Worm (Caenorhabditis elegans) whole organism, midembryonic: ENCODE results near the gene F11G11.15.
"Not testable (repeated sequence)": the region's sequence is repeated elsewhere in the genome, so short reads cannot be mapped to it uniquely, and the experiment has no call there.

Source experiments
- T22C8.4 ChIP-seq: fragments of 200-800 bp; sonication (Bioruptor generic); IDR thresholded peaks from 2 replicates; pipeline ENCODE4 v1.3.6; 2022; ENCODE audit warnings: missing genetic modification characterization, missing compliant biosample characterization
- cog-1 ChIP-seq: sonication (generic microtip); optimal IDR thresholded peaks from 2 replicates; lab custom pipeline; 2016; ENCODE audit warnings: missing genetic modification characterization, missing compliant biosample characterization
- flt-1 ChIP-seq: fragments of 200-800 bp; sonication (Bioruptor generic); IDR thresholded peaks from 2 replicates; pipeline ENCODE4 v1.3.6; 2022; ENCODE audit warnings: missing genetic modification characterization, missing compliant biosample characterization
- klf-2 ChIP-seq: fragments of 200-800 bp; sonication (Bioruptor generic); conservative IDR thresholded peaks from 2 replicates; pipeline ENCODE4 v1.3.6; 2022; ENCODE audit warnings: missing genetic modification reagents, missing genetic modification characterization, missing compliant biosample characterization
- med-1 ChIP-seq: sonication (generic microtip); optimal IDR thresholded peaks from 2 replicates; lab custom pipeline; 2017; ENCODE audit warnings: missing genetic modification characterization, mild to moderate bottlenecking, missing compliant biosample characterization, antibody characterized with exemption, missing genetic modification reagents; ENCODE audit not compliant: insufficient read depth
- ref-1 ChIP-seq: fragments of 200-800 bp; sonication (Bioruptor generic); conservative IDR thresholded peaks from 2 replicates; pipeline ENCODE4 v1.3.6; 2022; ENCODE audit warnings: missing genetic modification reagents, missing genetic modification characterization, missing compliant biosample characterization
- tab-1 ChIP-seq: fragments of 200-800 bp; sonication (Bioruptor generic); IDR thresholded peaks from 2 replicates; pipeline ENCODE4 v1.3.6; 2022; ENCODE audit warnings: missing genetic modification characterization, missing compliant biosample characterization
- ztf-23 ChIP-seq: fragments of 200-800 bp; sonication (Bioruptor generic); IDR thresholded peaks from 2 replicates; pipeline ENCODE4 v1.3.6; 2022; ENCODE audit warnings: missing genetic modification reagents, missing genetic modification characterization, missing compliant biosample characterization
- ztf-29 ChIP-seq: fragments of 200-800 bp; sonication (Bioruptor generic); IDR thresholded peaks from 2 replicates; pipeline ENCODE4 v1.3.6; 2022; ENCODE audit warnings: missing genetic modification reagents, missing genetic modification characterization, missing compliant biosample characterization

F11G11.15 gene

DNA sequence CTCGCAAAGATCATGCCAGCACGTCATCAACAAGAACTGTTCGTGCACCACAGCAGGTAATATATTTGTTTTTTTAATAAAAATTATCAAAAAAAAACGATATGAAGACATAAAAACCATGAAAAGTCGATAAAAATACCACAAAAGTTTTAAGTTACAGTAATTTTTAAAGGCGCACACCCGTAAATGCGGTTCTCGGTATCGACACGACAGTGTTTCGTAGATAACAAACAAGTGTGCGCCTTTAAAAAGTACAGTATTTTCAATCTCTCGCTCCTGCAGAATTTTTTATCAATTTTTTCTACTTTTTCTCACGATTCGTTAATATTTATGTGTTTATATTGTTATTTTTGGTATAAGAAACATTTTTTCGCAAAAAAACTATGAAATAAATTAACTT is 30.7 kb downstream of the F11G11.15 start:
- TF ChIP-seq ztf-23 (GFP tag; lab: Robert Waterston, UW), result no peak
- no peak for TF ChIP-seq ref-1 (GFP tag; lab: Robert Waterston, UW)
- no peak for TF ChIP-seq klf-2 (GFP tag; lab: Robert Waterston, UW)
- no peak for TF ChIP-seq cog-1 (tag; lab: Kevin White, UChicago)
- no peak for TF ChIP-seq ztf-29 (GFP tag; lab: Robert Waterston, UW)
- TF ChIP-seq tab-1 (GFP tag; lab: Robert Waterston, UW), result no peak
- TF ChIP-seq T22C8.4, result no peak
- no peak for TF ChIP-seq flt-1 (GFP tag; lab: Robert Waterston, UW)

DNA sequence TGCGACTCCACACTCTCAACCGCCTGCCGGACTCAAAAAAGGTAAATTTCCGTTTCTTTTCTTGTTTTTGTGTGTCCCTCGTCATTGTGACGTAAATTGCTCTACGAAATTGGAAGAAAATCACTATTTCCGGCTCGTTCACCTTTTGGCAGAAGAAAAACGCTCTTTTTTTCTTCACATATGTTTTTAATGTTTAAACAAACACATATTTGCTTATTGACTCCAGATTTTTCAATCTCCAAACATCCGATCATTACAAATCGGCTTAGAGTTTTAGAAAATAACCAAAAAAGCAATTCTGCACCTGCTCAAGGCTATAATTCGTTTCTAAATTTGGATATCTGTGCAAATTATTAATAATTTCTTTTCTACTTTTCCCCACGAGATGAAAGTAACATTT is 31.2 kb downstream of the F11G11.15 start:
- TF ChIP-seq cog-1 (tag; lab: Kevin White, UChicago) (no peak), tab-1 (GFP tag; lab: Robert Waterston, UW) (no peak), ztf-23 (GFP tag; lab: Robert Waterston, UW) (no peak), flt-1 (GFP tag; lab: Robert Waterston, UW) (no peak), med-1 (GFP tag; lab: Kevin White, UChicago) (no peak), T22C8.4 (no peak), ztf-29 (GFP tag; lab: Robert Waterston, UW) (no peak)

DNA sequence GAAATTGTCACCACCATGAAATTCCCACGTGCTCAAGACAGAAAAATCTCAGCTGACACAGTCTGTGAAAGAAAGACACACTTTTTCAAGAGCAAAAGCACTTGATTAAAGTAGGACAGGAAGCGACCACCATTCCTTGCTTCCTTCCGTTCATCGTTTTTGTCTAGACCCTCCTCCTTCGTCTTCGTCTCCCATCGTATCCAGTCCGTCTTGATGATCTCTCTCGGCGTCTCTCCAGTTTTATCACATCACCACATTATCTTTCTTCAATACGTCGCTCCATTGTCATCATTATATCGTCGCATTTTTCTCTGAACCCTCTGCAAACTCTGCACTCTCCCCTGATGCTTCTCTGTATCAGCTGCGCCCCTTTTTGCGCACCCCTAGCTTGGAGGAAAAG is 33.5 kb downstream of the F11G11.15 start:
- TF ChIP-seq cog-1 (tag; lab: Kevin White, UChicago) (no peak), T22C8.4 (no peak), tab-1 (GFP tag; lab: Robert Waterston, UW) (no peak), ztf-29 (GFP tag; lab: Robert Waterston, UW) (no peak), ztf-23 (GFP tag; lab: Robert Waterston, UW) (no peak), klf-2 (GFP tag; lab: Robert Waterston, UW) (no peak), flt-1 (GFP tag; lab: Robert Waterston, UW) (no peak), ref-1 (GFP tag; lab: Robert Waterston, UW) (no peak), med-1 (GFP tag; lab: Kevin White, UChicago) (no peak)

DNA sequence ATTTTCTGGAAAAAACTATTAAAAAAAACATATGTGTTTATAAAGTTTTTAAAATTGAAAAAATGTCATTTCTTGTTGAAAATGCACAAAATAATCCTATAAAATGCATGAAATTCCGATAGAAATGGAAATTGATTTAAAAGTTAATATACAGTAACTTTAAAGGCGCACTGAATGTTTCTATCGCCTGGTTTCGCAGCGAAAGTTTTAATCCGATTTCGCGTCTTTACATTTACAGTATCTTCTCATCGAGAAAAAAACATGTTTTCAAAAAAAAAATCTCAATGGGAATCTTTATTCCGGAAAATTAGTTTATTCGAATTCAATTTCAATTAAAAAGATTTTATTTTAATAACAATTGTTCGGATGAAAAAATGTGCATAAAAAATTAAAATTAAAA is 39.6 kb downstream of the F11G11.15 start, which contains the start of gene R05F9.11:
R05F9.11 (minus strand) TSS at position 5 of the 400 bp plus-strand sequence.
- TF ChIP-seq cog-1 (tag; lab: Kevin White, UChicago) (no peak), ref-1 (GFP tag; lab: Robert Waterston, UW) (no peak), ztf-23 (GFP tag; lab: Robert Waterston, UW) (no peak), klf-2 (GFP tag; lab: Robert Waterston, UW) (no peak), med-1 (GFP tag; lab: Kevin White, UChicago) (no peak), ztf-29 (GFP tag; lab: Robert Waterston, UW) (no peak), T22C8.4 (no peak), tab-1 (GFP tag; lab: Robert Waterston, UW) (no peak), flt-1 (GFP tag; lab: Robert Waterston, UW) (no peak)

DNA sequence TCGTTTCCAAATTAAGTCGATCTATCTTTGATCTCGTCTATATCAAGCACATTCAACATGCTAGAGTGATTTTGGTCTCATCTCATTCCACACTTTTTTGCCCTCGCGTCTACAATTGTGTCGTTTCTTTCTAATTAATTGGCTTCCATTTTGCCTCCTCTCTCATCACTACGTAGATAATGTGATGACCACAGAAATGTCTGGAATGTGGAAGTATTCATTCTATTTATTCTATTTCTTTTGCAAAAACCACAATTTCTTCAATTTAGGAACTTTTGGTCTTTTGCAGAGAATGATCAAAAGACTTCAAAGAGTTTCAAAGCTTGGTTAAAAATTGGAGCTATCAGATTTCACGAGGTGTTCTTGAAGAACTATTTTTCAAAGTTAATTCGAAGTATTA is 40.9 kb downstream of the F11G11.15 start:
- no peak for TF ChIP-seq cog-1 (tag; lab: Kevin White, UChicago)
- no peak for TF ChIP-seq klf-2 (GFP tag; lab: Robert Waterston, UW)
- no peak for TF ChIP-seq flt-1 (GFP tag; lab: Robert Waterston, UW)
- no peak for TF ChIP-seq ztf-23 (GFP tag; lab: Robert Waterston, UW)
- TF ChIP-seq ref-1 (GFP tag; lab: Robert Waterston, UW), result no peak
- no peak for TF ChIP-seq tab-1 (GFP tag; lab: Robert Waterston, UW)
- no peak for TF ChIP-seq T22C8.4
- TF ChIP-seq med-1 (GFP tag; lab: Kevin White, UChicago), result no peak
- TF ChIP-seq ztf-29 (GFP tag; lab: Robert Waterston, UW), result no peak

DNA sequence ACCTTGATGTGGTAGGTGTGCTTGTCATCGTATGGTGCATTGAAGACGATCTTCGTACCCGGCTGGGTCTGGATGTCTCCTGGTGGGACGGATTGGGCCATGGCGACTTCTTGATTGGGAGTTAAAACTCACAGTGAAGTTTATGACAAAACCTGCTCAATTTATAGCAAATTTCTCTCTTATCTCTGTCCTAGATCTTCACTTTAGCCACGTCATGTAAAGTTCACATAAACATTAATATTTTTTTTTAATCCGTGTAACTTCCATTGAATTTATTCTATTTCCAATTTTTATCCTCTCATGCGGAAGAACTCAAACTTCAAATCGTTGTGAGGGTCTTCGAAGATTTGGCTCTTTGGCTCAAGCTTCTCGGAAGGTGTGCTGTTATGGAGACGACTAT is 41.8 kb downstream of the F11G11.15 start, which contains the start of gene msp-31:
msp-31 (minus strand) TSS at position 101 of the 400 bp plus-strand sequence.
- TF ChIP-seq klf-2 (GFP tag; lab: Robert Waterston, UW); med-1 (GFP tag; lab: Kevin White, UChicago); cog-1 (tag; lab: Kevin White, UChicago): not testable (repeated sequence)

DNA sequence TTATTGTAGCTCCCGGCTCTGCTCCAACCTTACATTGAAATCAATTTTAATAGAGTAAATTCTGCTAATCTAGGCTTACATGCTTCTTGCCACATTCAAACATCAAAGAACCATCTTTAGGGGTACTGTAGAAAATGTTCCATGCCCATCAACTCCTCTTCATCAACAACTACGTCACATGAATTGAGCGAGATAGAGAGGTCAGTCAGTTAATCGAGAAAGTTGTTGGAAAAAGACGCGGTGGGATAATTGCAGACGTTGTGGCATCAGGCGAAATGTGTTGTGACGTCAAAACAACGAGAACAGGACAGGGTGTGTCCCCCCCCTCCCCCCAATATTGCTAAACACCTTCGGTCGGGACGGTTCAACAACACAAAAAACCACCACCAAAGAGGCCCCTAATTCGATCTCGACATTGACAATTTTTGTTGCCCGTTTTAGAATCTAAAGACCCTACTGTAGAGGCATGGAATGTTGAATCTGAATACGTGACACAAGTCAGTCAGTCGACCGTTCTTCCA is 43.9 kb downstream of the F11G11.15 start:
- TF ChIP-seq cog-1 (tag; lab: Kevin White, UChicago), result no peak
- no peak for TF ChIP-seq ref-1 (GFP tag; lab: Robert Waterston, UW)
- no peak for TF ChIP-seq med-1 (GFP tag; lab: Kevin White, UChicago)
- no peak for TF ChIP-seq flt-1 (GFP tag; lab: Robert Waterston, UW)
- no peak for TF ChIP-seq klf-2 (GFP tag; lab: Robert Waterston, UW)
- TF ChIP-seq ztf-23 (GFP tag; lab: Robert Waterston, UW), result no peak
- no peak for TF ChIP-seq T22C8.4
- no peak for TF ChIP-seq tab-1 (GFP tag; lab: Robert Waterston, UW)
- no peak for TF ChIP-seq ztf-29 (GFP tag; lab: Robert Waterston, UW)

DNA sequence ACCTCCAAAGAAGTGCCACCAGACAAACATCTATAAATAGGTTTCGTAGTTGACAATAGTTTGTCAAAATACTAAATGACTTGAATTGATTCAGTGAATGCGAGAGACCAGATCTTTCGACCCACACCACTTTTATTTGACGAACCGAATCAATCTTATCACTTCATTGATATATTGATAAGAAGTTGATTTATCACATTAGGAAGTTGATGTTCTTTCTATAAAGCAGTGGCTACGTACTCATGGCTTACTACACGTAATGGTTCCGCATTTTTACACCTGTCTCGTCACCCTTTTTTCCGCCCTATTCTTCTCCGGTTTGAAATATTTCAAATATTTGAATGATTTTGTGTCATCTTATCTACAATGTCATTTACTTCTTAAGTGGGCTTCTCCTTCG is 46.0 kb downstream of the F11G11.15 start:
- TF ChIP-seq flt-1 (GFP tag; lab: Robert Waterston, UW) (no peak), ztf-23 (GFP tag; lab: Robert Waterston, UW) (no peak), ztf-29 (GFP tag; lab: Robert Waterston, UW) (no peak), ref-1 (GFP tag; lab: Robert Waterston, UW) (no peak), med-1 (GFP tag; lab: Kevin White, UChicago) (no peak), T22C8.4 (no peak), cog-1 (tag; lab: Kevin White, UChicago) (no peak), tab-1 (GFP tag; lab: Robert Waterston, UW) (no peak), klf-2 (GFP tag; lab: Robert Waterston, UW) (no peak)
